Worm (Caenorhabditis elegans) whole organism, L1 larva: ENCODE results near the gene gld-3.

ENCODE experiments used
- Y116A8C.19 ChIP-seq: sonication (generic microtip); optimal IDR thresholded peaks from 2 replicates; lab custom pipeline; 2016; ENCODE audit warnings: missing compliant biosample characterization, missing genetic modification characterization, borderline replicate concordance
- alr-1 ChIP-seq: fragments of 200-800 bp; sonication (Bioruptor generic); optimal IDR thresholded peaks from 2 replicates; lab custom pipeline; 2018; ENCODE audit warnings: borderline replicate concordance, mild to moderate bottlenecking, missing genetic modification characterization, missing compliant biosample characterization
- blmp-1 ChIP-seq: fragments of 150-350 bp; optimal IDR thresholded peaks from 2 replicates; lab custom pipeline; 2014; ENCODE audit warnings: missing biosample characterization, missing genetic modification characterization
- ceh-8 ChIP-seq: fragments of 200-800 bp; sonication (Bioruptor generic); optimal IDR thresholded peaks from 2 replicates; lab custom pipeline; 2018; ENCODE audit warnings: mild to moderate bottlenecking, missing genetic modification characterization, moderate library complexity, missing compliant biosample characterization
- ceh-90 ChIP-seq: sonication (generic microtip); optimal IDR thresholded peaks from 2 replicates; lab custom pipeline; 2016; ENCODE audit warnings: missing genetic modification characterization, missing compliant biosample characterization
- dpl-1 ChIP-seq, 3 experiments: fragments of 150-350 bp in 2 of 3; sonication (generic microtip) in 1 of 3; optimal IDR thresholded peaks; 2 replicates each; lab custom pipeline; 2014 to 2017; ENCODE audit warnings: missing biosample characterization in 3 of 3, missing genetic modification characterization in 3 of 3, missing genetic modification reagents in 3 of 3
- efl-1 ChIP-seq, 4 experiments: fragments of 150-350 bp; optimal IDR thresholded peaks in 3 of 4; peaks in 1 of 4; 1 replicate in 1 of 4; 2 replicates in 3 of 4; lab custom pipeline; 2014; ENCODE audit warnings: missing biosample characterization in 2 of 4, missing genetic modification characterization in 2 of 4, missing genetic modification reagents in 2 of 4
- egl-13 ChIP-seq: sonication (generic microtip); optimal IDR thresholded peaks from 2 replicates; lab custom pipeline; 2016; ENCODE audit warnings: missing genotype, missing genetic modification reagents, missing genetic modification characterization, missing compliant biosample characterization
- elt-2 ChIP-seq: sonication (generic microtip); optimal IDR thresholded peaks from 2 replicates; lab custom pipeline; 2016; ENCODE audit warnings: missing genetic modification characterization, mild to moderate bottlenecking, inconsistent platforms, missing compliant biosample characterization, missing genetic modification reagents
- elt-3 ChIP-seq, 6 experiments: fragments of 150-350 bp in 1 of 6; sonication (generic microtip); optimal IDR thresholded peaks; 2 replicates each; lab custom pipeline; 2017 to 2018; ENCODE audit warnings: missing biosample characterization in 6 of 6, missing genetic modification characterization in 6 of 6, inconsistent platforms in 1 of 6
- ets-5 ChIP-seq: fragments of 200-800 bp; sonication (Bioruptor generic); IDR thresholded peaks from 2 replicates; pipeline ENCODE4 v1.3.6; 2022; ENCODE audit warnings: missing genetic modification characterization, missing compliant biosample characterization
- fkh-4 ChIP-seq: sonication (generic microtip); optimal IDR thresholded peaks from 2 replicates; lab custom pipeline; 2016; ENCODE audit warnings: missing compliant biosample characterization, missing genetic modification characterization, borderline replicate concordance
- fkh-8 ChIP-seq: sonication (generic microtip); optimal IDR thresholded peaks from 2 replicates; lab custom pipeline; 2016; ENCODE audit warnings: mild to moderate bottlenecking, missing genetic modification characterization, missing compliant biosample characterization
- hpl-2 ChIP-seq: fragments of 150-350 bp; optimal IDR thresholded peaks from 2 replicates; lab custom pipeline; 2014; ENCODE audit warnings: missing biosample characterization, missing genetic modification reagents, missing genetic modification characterization
- irx-1 ChIP-seq: sonication (generic microtip); optimal IDR thresholded peaks from 2 replicates; lab custom pipeline; 2016; ENCODE audit warnings: missing genetic modification characterization, missing compliant biosample characterization
- isw-1 ChIP-seq: fragments of 200-800 bp; sonication (Bioruptor generic); IDR thresholded peaks from 2 replicates; pipeline ENCODE4 v1.3.6; 2022; ENCODE audit warnings: missing genetic modification characterization, missing compliant biosample characterization
- jun-1 ChIP-seq: fragments of 150-350 bp; optimal IDR thresholded peaks from 2 replicates; lab custom pipeline; 2014; ENCODE audit warnings: missing biosample characterization, missing genetic modification reagents, missing genetic modification characterization
- lin-13 ChIP-seq: fragments of 150-350 bp; optimal IDR thresholded peaks from 2 replicates; lab custom pipeline; 2014; ENCODE audit warnings: missing biosample characterization, missing genetic modification reagents, missing genetic modification characterization
- lin-35 ChIP-seq, 2 experiments: fragments of 150-350 bp; optimal IDR thresholded peaks; 2 replicates each; lab custom pipeline; 2014; ENCODE audit warnings: missing biosample characterization in 2 of 2, missing genetic modification characterization in 2 of 2, missing genetic modification reagents in 2 of 2
- lin-39 ChIP-seq: fragments of 150-350 bp; optimal IDR thresholded peaks from 2 replicates; lab custom pipeline; 2014; ENCODE audit warnings: missing biosample characterization, missing genetic modification reagents, missing genetic modification characterization
- lir-3 ChIP-seq: sonication (generic microtip); optimal IDR thresholded peaks from 2 replicates; lab custom pipeline; 2016; ENCODE audit warnings: mild to moderate bottlenecking, missing genetic modification characterization, moderate library complexity, missing compliant biosample characterization; ENCODE audit not compliant: poor library complexity
- lsy-2 ChIP-seq, 2 experiments: fragments of 150-350 bp; optimal IDR thresholded peaks; 2 replicates each; lab custom pipeline; 2014; ENCODE audit warnings: missing biosample characterization in 2 of 2, missing genetic modification characterization in 2 of 2
- mdl-1 ChIP-seq, 2 experiments: fragments of 150-350 bp; optimal IDR thresholded peaks; 2 replicates each; lab custom pipeline; 2014 to 2017; ENCODE audit warnings: missing biosample characterization in 2 of 2, missing genetic modification characterization in 2 of 2, inconsistent platforms in 1 of 2
- nhr-12 ChIP-seq: sonication (generic microtip); optimal IDR thresholded peaks from 2 replicates; lab custom pipeline; 2017; ENCODE audit warnings: missing biosample characterization, missing genetic modification characterization
- nhr-19 ChIP-seq: fragments of 200-800 bp; sonication (Bioruptor generic); conservative IDR thresholded peaks from 2 replicates; pipeline ENCODE4 v1.3.6; 2022; ENCODE audit warnings: missing genetic modification characterization, missing compliant biosample characterization
- nhr-20 ChIP-seq: sonication (generic microtip); optimal IDR thresholded peaks from 2 replicates; lab custom pipeline; 2016; ENCODE audit warnings: mild to moderate bottlenecking, missing genetic modification characterization, missing compliant biosample characterization
- nhr-47 ChIP-seq: sonication (generic microtip); optimal IDR thresholded peaks from 2 replicates; lab custom pipeline; 2016; ENCODE audit warnings: mild to moderate bottlenecking, missing genetic modification characterization, moderate library complexity, missing compliant biosample characterization
- nhr-71 ChIP-seq: sonication (generic microtip); optimal IDR thresholded peaks from 2 replicates; lab custom pipeline; 2016; ENCODE audit warnings: mild to moderate bottlenecking, missing genetic modification characterization, moderate library complexity, missing compliant biosample characterization
- nhr-76 ChIP-seq: sonication (generic microtip); optimal IDR thresholded peaks from 2 replicates; lab custom pipeline; 2017; ENCODE audit warnings: missing biosample characterization, missing genetic modification characterization
- nhr-77 ChIP-seq: fragments of 150-350 bp; optimal IDR thresholded peaks from 2 replicates; lab custom pipeline; 2014; ENCODE audit warnings: missing biosample characterization, missing genetic modification characterization
- nhr-84 ChIP-seq: sonication (generic microtip); optimal IDR thresholded peaks from 2 replicates; lab custom pipeline; 2017; ENCODE audit warnings: missing biosample characterization, missing genetic modification characterization
- nhr-90 ChIP-seq: sonication (generic microtip); optimal IDR thresholded peaks from 2 replicates; lab custom pipeline; 2016; ENCODE audit warnings: mild to moderate bottlenecking, missing genetic modification characterization, missing compliant biosample characterization; ENCODE audit not compliant: poor library complexity
- rnt-1 ChIP-seq: sonication (generic microtip); optimal IDR thresholded peaks from 2 replicates; lab custom pipeline; 2016; ENCODE audit warnings: mild to moderate bottlenecking, missing genetic modification characterization, moderate library complexity, missing compliant biosample characterization
- snpc-4 ChIP-seq: fragments of 150-350 bp; optimal IDR thresholded peaks from 2 replicates; lab custom pipeline; 2014; ENCODE audit warnings: missing biosample characterization, missing genetic modification characterization
- snu-23 ChIP-seq: sonication (generic microtip); optimal IDR thresholded peaks from 2 replicates; lab custom pipeline; 2016; ENCODE audit warnings: missing genetic modification characterization, missing compliant biosample characterization
- sox-4 ChIP-seq: sonication (generic microtip); optimal IDR thresholded peaks from 2 replicates; lab custom pipeline; 2016; ENCODE audit warnings: missing genetic modification characterization, missing compliant biosample characterization
- tbx-2 ChIP-seq: sonication (generic microtip); optimal IDR thresholded peaks from 2 replicates; lab custom pipeline; 2016; ENCODE audit warnings: missing genetic modification characterization, missing compliant biosample characterization
- unc-30 ChIP-seq: sonication (generic microtip); optimal IDR thresholded peaks from 2 replicates; lab custom pipeline; 2017; ENCODE audit warnings: missing biosample characterization, missing genetic modification characterization
- unc-98 ChIP-seq: fragments of 200-800 bp; sonication (Bioruptor generic); IDR thresholded peaks from 2 replicates; pipeline ENCODE4 v1.3.6; 2022; ENCODE audit warnings: missing genetic modification characterization, missing compliant biosample characterization
- vab-15 ChIP-seq: sonication (generic microtip); optimal IDR thresholded peaks from 2 replicates; lab custom pipeline; 2017; ENCODE audit warnings: missing genotype, mild to moderate bottlenecking, missing genetic modification characterization, missing compliant biosample characterization
- zip-4 ChIP-seq: fragments of 200-800 bp; sonication (Bioruptor generic); optimal IDR thresholded peaks from 2 replicates; lab custom pipeline; 2018; ENCODE audit warnings: mild to moderate bottlenecking, missing genetic modification characterization, moderate library complexity, missing compliant biosample characterization

The gld-3 gene

ce11 chrII:7183493-7184272 is 51.2 kb downstream of the gld-3 start, which contains the start of gene pdl-1 (continued):
- TF ChIP-seq lin-39 (tag; lab: Kevin White, UChicago) (no peak), snu-23 (peak; percentile 83), sox-4 (tag; lab: Kevin White, UChicago) (no peak), jun-1 (tag; lab: Kevin White, UChicago) (peak; percentile 37), vab-15 (tag; lab: Kevin White, UChicago) (no peak), mdl-1 (tag; optimal IDR thresholded peaks at IDR 0.05; lab: Kevin White, UChicago) (peak in 1 of 2 experiments; percentile 79), lin-35 (GFP tag; optimal IDR thresholded peaks at IDR 0.05; lab: Kevin White, UChicago) (peak; percentile 63 to 77), efl-1 (optimal IDR thresholded peaks at IDR 0.05; lab: Kevin White, UChicago) (peak; percentile 44 to 60), efl-1 (GFP tag; optimal IDR thresholded peaks at IDR 0.05 in 1 of 2; lab: Kevin White, UChicago) (peak; percentile 35 to 96), lsy-2 (tag; optimal IDR thresholded peaks at IDR 0.05; lab: Kevin White, UChicago) (peak; percentile 61 to 72), nhr-19 (GFP tag; lab: Robert Waterston, UW) (peak; percentile 73), Y116A8C.19 (no peak), isw-1 (GFP tag; lab: Robert Waterston, UW) (peak; percentile 43), nhr-47 (tag; lab: Kevin White, UChicago) (peak; percentile 78), tbx-2 (tag; lab: Kevin White, UChicago) (peak; percentile 65), unc-98 (no peak), ets-5 (no peak), lin-13 (GFP tag; lab: Kevin White, UChicago) (peak; percentile 27), nhr-12 (no peak), elt-3 (tag; optimal IDR thresholded peaks at IDR 0.05; lab: Kevin White, UChicago) (peak in 3 of 6 experiments; percentile 24 to 61 (median 58)), lir-3 (tag; lab: Kevin White, UChicago) (peak; percentile 87), fkh-8 (tag; lab: Kevin White, UChicago) (peak; percentile 62), dpl-1 (GFP tag; optimal IDR thresholded peaks at IDR 0.05; lab: Kevin White, UChicago) (peak in 2 of 3 experiments; percentile 34 to 43), ceh-90 (no peak), nhr-71 (tag; lab: Kevin White, UChicago) (peak; percentile 73), irx-1 (tag; lab: Kevin White, UChicago) (peak; percentile 17), zip-4 (peak; percentile 17), nhr-84 (no peak), nhr-76 (no peak), nhr-90 (tag; lab: Kevin White, UChicago) (no peak), hpl-2 (no peak), rnt-1 (tag; lab: Kevin White, UChicago) (peak; percentile 79), elt-2 (tag; lab: Kevin White, UChicago) (peak; percentile 46), unc-30 (tag; lab: Kevin White, UChicago) (no peak), egl-13 (peak; percentile 38), nhr-20 (tag; lab: Kevin White, UChicago) (peak; percentile 73), blmp-1 (tag; lab: Kevin White, UChicago) (peak; percentile 27), snpc-4 (peak; percentile 58), nhr-77 (tag; lab: Kevin White, UChicago) (no peak), fkh-4 (tag; lab: Kevin White, UChicago) (no peak), ceh-8 (GFP tag; lab: Kevin White, UChicago) (no peak), alr-1 (tag; lab: Kevin White, UChicago) (no peak)
